ENCODE assay signal across 1 fruit fly cellular context in genomic region chr3R:16280003-16280998, dm6.
TF ChIP-seq lines count a peak whose summit lies in the region.

No protein-coding gene starts in this region.

TF ChIP-seq in whole organism, embryonic, 481 proteins besides CTCF, POLR2A, EP300 and RAD21 (continued from another document and continues in another):
- TF ChIP-seq Drgx (GFP tag; IDR thresholded peaks at IDR 0.05; lab: Robert Waterston, UW) (peak; percentile 99), CG18619 (GFP tag; optimal IDR thresholded peaks at IDR 0.05; lab: Kevin White, UChicago) (peak; percentile 99), Hsf (GFP tag; optimal IDR thresholded peaks at IDR 0.05; lab: Kevin White, UChicago) (peak; percentile 100), Mes4 (GFP tag; optimal IDR thresholded peaks at IDR 0.05; lab: Kevin White, UChicago) (peak; percentile 99), tgo (GFP tag; IDR thresholded peaks at IDR 0.05; lab: Robert Waterston, UW) (peak; percentile 99), Spps (tag; optimal IDR thresholded peaks at IDR 0.05; lab: Kevin White, UChicago) (peak; percentile 99), HmgZ (tag; optimal IDR thresholded peaks at IDR 0.05; lab: Kevin White, UChicago) (peak; percentile 100), Fer3 (tag; optimal IDR thresholded peaks at IDR 0.05; lab: Kevin White, UChicago) (peak; percentile 99), CG14667 (GFP tag; IDR thresholded peaks at IDR 0.05; lab: Robert Waterston, UW) (peak; percentile 99), CG13287 (GFP tag; IDR thresholded peaks at IDR 0.05; lab: Robert Waterston, UW; ENCODE audit: partially characterized antibody) (peak; percentile 48; the same call in 1 of the 2 replicates), danr (GFP tag; IDR thresholded peaks at IDR 0.05; lab: Robert Waterston, UW) (peak; percentile 99), Dfd (GFP tag; optimal IDR thresholded peaks at IDR 0.05; lab: Kevin White, UChicago) (no peak), Myb (GFP tag; optimal IDR thresholded peaks at IDR 0.05; lab: Kevin White, UChicago) (peak; percentile 94), crp (GFP tag; optimal IDR thresholded peaks at IDR 0.05; lab: Kevin White, UChicago) (peak; percentile 72 to 77), Stat92E (GFP tag; optimal IDR thresholded peaks at IDR 0.05; lab: Kevin White, UChicago) (peak in 1 of 3 experiments; percentile 100), CG8089 (GFP tag; optimal IDR thresholded peaks at IDR 0.05; lab: Kevin White, UChicago) (peak; percentile 99), CG10209 (GFP tag; optimal IDR thresholded peaks at IDR 0.05; lab: Kevin White, UChicago) (peak; percentile 100), gro (GFP tag; optimal IDR thresholded peaks at IDR 0.05; lab: Kevin White, UChicago) (peak; percentile 99), sug (tag; optimal IDR thresholded peaks at IDR 0.05; lab: Kevin White, UChicago) (peak; percentile 98), row (GFP tag; IDR thresholded peaks at IDR 0.05; lab: Robert Waterston, UW) (peak; percentile 100), ato (GFP tag; IDR thresholded peaks at IDR 0.05; lab: Robert Waterston, UW; ENCODE audit: partially characterized antibody) (no peak), CG10147 (GFP tag; optimal IDR thresholded peaks at IDR 0.05; lab: Kevin White, UChicago) (peak; percentile 99), rib (GFP tag; IDR thresholded peaks at IDR 0.05; lab: Robert Waterston, UW) (peak; percentile 98), CG8290 (GFP tag; optimal IDR thresholded peaks at IDR 0.05; lab: Kevin White, UChicago) (peak; percentile 99), CG8290 (tag; optimal IDR thresholded peaks at IDR 0.05; lab: Kevin White, UChicago) (peak; percentile 95 to 99), z (GFP tag; IDR thresholded peaks at IDR 0.05; lab: Robert Waterston, UW) (peak; percentile 96), pho (GFP tag; optimal IDR thresholded peaks at IDR 0.05; lab: Kevin White, UChicago) (peak; percentile 100), tio (GFP tag; optimal IDR thresholded peaks at IDR 0.05; lab: Kevin White, UChicago) (peak; percentile 99), CG10462 (GFP tag; optimal IDR thresholded peaks at IDR 0.05; lab: Kevin White, UChicago) (peak; percentile 99), Doc3 (GFP tag; IDR thresholded peaks at IDR 0.05; lab: Robert Waterston, UW; ENCODE audit: partially characterized antibody) (0 out of 3 replicates have a peak, but pooled peaks have one; percentile 26), CG30020 (tag; optimal IDR thresholded peaks at IDR 0.05; lab: Kevin White, UChicago) (peak; percentile 91), Gug (GFP tag; IDR thresholded peaks at IDR 0.05; lab: Robert Waterston, UW) (peak; percentile 96), H15 (GFP tag; IDR thresholded peaks at IDR 0.05; lab: Robert Waterston, UW) (peak; percentile 99), zfh1 (GFP tag; IDR thresholded peaks at IDR 0.05; lab: Robert Waterston, UW) (peak; percentile 99), CG9609 (GFP tag; optimal IDR thresholded peaks at IDR 0.05; lab: Kevin White, UChicago) (peak; percentile 99), HHEX (GFP tag; optimal IDR thresholded peaks at IDR 0.05; lab: Kevin White, UChicago) (peak; percentile 99), D19A (tag; optimal IDR thresholded peaks at IDR 0.05; lab: Kevin White, UChicago) (peak; percentile 98), CG31224 (GFP tag; IDR thresholded peaks at IDR 0.05; lab: Robert Waterston, UW) (peak; percentile 98), knrl (GFP tag; IDR thresholded peaks at IDR 0.05; lab: Robert Waterston, UW; ENCODE audit: partially characterized antibody) (no peak), kay (GFP tag; optimal IDR thresholded peaks at IDR 0.05; lab: Kevin White, UChicago) (peak; percentile 98), salm (tag; optimal IDR thresholded peaks at IDR 0.05; lab: Kevin White, UChicago) (peak; percentile 99), Dad (GFP tag; optimal IDR thresholded peaks at IDR 0.05; lab: Kevin White, UChicago) (peak; percentile 98), CG14050 (GFP tag; IDR thresholded peaks at IDR 0.05; lab: Robert Waterston, UW) (peak; percentile 100), HLHmδ (GFP tag; optimal IDR thresholded peaks at IDR 0.05; lab: Kevin White, UChicago) (peak; percentile 27), CG31388 (GFP tag; optimal IDR thresholded peaks at IDR 0.05; lab: Kevin White, UChicago) (peak; percentile 99), Ssrp (tag; optimal IDR thresholded peaks at IDR 0.05; lab: Kevin White, UChicago) (peak; percentile 99), Kr (GFP tag; optimal IDR thresholded peaks at IDR 0.05; lab: Kevin White, UChicago) (peak; percentile 84), NfI (GFP tag; optimal IDR thresholded peaks at IDR 0.05; lab: Kevin White, UChicago) (peak; percentile 99), Dip3 (GFP tag; optimal IDR thresholded peaks at IDR 0.05; lab: Kevin White, UChicago) (peak; percentile 98), CG16779 (GFP tag; IDR thresholded peaks at IDR 0.05; lab: Robert Waterston, UW) (peak; percentile 99), disco-r (GFP tag; optimal IDR thresholded peaks at IDR 0.05; lab: Kevin White, UChicago) (peak; percentile 99), Usf (GFP tag; optimal IDR thresholded peaks at IDR 0.05; lab: Kevin White, UChicago) (peak; percentile 98), CG17802 (tag; optimal IDR thresholded peaks at IDR 0.05; lab: Kevin White, UChicago) (peak; percentile 90), Vsx1 (GFP tag; optimal IDR thresholded peaks at IDR 0.05; lab: Kevin White, UChicago) (peak; percentile 97), nerfin-1 (tag; optimal IDR thresholded peaks at IDR 0.05; lab: Kevin White, UChicago) (peak; percentile 99), unc-4 (GFP tag; IDR thresholded peaks at IDR 0.05; lab: Robert Waterston, UW; ENCODE audit: partially characterized antibody) (peak; percentile 36; the same call in 1 of the 2 replicates), fd102C (GFP tag; optimal IDR thresholded peaks at IDR 0.05; lab: Kevin White, UChicago) (peak; percentile 99), MESR4 (GFP tag; optimal IDR thresholded peaks at IDR 0.05; lab: Kevin White, UChicago) (peak; percentile 90), HLH3B (GFP tag; IDR thresholded peaks at IDR 0.05; lab: Robert Waterston, UW) (peak; percentile 100), inv (GFP tag; IDR thresholded peaks at IDR 0.05; lab: Robert Waterston, UW; ENCODE audit: partially characterized antibody) (no peak), HmgD (GFP tag; optimal IDR thresholded peaks at IDR 0.05; lab: Kevin White, UChicago) (peak; percentile 99), fu2 (GFP tag; optimal IDR thresholded peaks at IDR 0.05; lab: Kevin White, UChicago) (peak; percentile 99), insv (GFP tag; optimal IDR thresholded peaks at IDR 0.05; lab: Kevin White, UChicago) (peak; percentile 59 to 83), pb (GFP tag; optimal IDR thresholded peaks at IDR 0.05; lab: Kevin White, UChicago) (peak; percentile 99), wdn (GFP tag; IDR thresholded peaks at IDR 0.05; lab: Robert Waterston, UW) (peak; percentile 99), Ptx1 (GFP tag; IDR thresholded peaks at IDR 0.05; lab: Robert Waterston, UW) (peak; percentile 99), gem (tag; optimal IDR thresholded peaks at IDR 0.05; lab: Kevin White, UChicago) (peak; percentile 100), CG33213 (GFP tag; optimal IDR thresholded peaks at IDR 0.05; lab: Kevin White, UChicago) (peak; percentile 99), E2f1 (GFP tag; IDR thresholded peaks at IDR 0.05; lab: Robert Waterston, UW) (peak; percentile 100), CG4617 (GFP tag; optimal IDR thresholded peaks at IDR 0.05; lab: Kevin White, UChicago; ENCODE audit: borderline replicate concordance) (peak; percentile 99), gt (GFP tag; IDR thresholded peaks at IDR 0.05; lab: Robert Waterston, UW) (peak; percentile 99), CG6854 (GFP tag; optimal IDR thresholded peaks at IDR 0.05; lab: Kevin White, UChicago) (peak; percentile 99), Gsc (GFP tag; IDR thresholded peaks at IDR 0.05; lab: Robert Waterston, UW) (no peak), tll (GFP tag; optimal IDR thresholded peaks at IDR 0.05; lab: Kevin White, UChicago) (peak in 1 of 2 experiments; percentile 89), CG8359 (GFP tag; optimal IDR thresholded peaks at IDR 0.05; lab: Kevin White, UChicago; ENCODE audit: borderline replicate concordance) (peak; percentile 95), CG6689 (GFP tag; IDR thresholded peaks at IDR 0.05; lab: Robert Waterston, UW) (peak; percentile 99), wor (GFP tag; IDR thresholded peaks at IDR 0.05; lab: Robert Waterston, UW) (peak; percentile 99), Dll (GFP tag; IDR thresholded peaks at IDR 0.05; lab: Robert Waterston, UW; ENCODE audit: partially characterized antibody) (peak; percentile 59; the same call in 3 of the 4 replicates), klu (GFP tag; IDR thresholded peaks at IDR 0.05; lab: Robert Waterston, UW) (peak; percentile 99), CG10267 (tag; optimal IDR thresholded peaks at IDR 0.05; lab: Kevin White, UChicago) (peak; percentile 99), ash1 (GFP tag; optimal IDR thresholded peaks at IDR 0.05; lab: Kevin White, UChicago) (peak; percentile 92), Camta (GFP tag; optimal IDR thresholded peaks at IDR 0.05; lab: Kevin White, UChicago) (peak; percentile 100), CG6654 (GFP tag; optimal IDR thresholded peaks at IDR 0.05; lab: Kevin White, UChicago) (peak; percentile 79), CG9797 (GFP tag; optimal IDR thresholded peaks at IDR 0.05; lab: Kevin White, UChicago) (peak; percentile 57), crc (GFP tag; optimal IDR thresholded peaks at IDR 0.05; lab: Kevin White, UChicago) (peak; percentile 99), CG8281 (tag; optimal IDR thresholded peaks at IDR 0.05; lab: Kevin White, UChicago) (peak; percentile 95), Taf1 (GFP tag; IDR thresholded peaks at IDR 0.05; lab: Robert Waterston, UW) (peak; percentile 98), CG17359 (tag; optimal IDR thresholded peaks at IDR 0.05; lab: Kevin White, UChicago) (peak; percentile 100), CG30403 (GFP tag; optimal IDR thresholded peaks at IDR 0.05; lab: Kevin White, UChicago) (peak; percentile 100), GATAe (GFP tag; conservative IDR thresholded peaks at IDR 0.05; lab: Robert Waterston, UW) (peak; percentile 97), tx (GFP tag; optimal IDR thresholded peaks at IDR 0.05; lab: Kevin White, UChicago) (peak; percentile 99), Pdp1 (GFP tag; optimal IDR thresholded peaks at IDR 0.05; lab: Kevin White, UChicago) (peak; percentile 99), CG1647 (GFP tag; optimal IDR thresholded peaks at IDR 0.05; lab: Kevin White, UChicago) (peak; percentile 99), HLH4C (GFP tag; IDR thresholded peaks at IDR 0.05; lab: Robert Waterston, UW; ENCODE audit: partially characterized antibody) (no peak), bbx (GFP tag; IDR thresholded peaks at IDR 0.05; lab: Robert Waterston, UW; ENCODE audit: partially characterized antibody) (no peak; the same call in 1 of the 2 replicates), H2.0 (GFP tag; IDR thresholded peaks at IDR 0.05; lab: Robert Waterston, UW) (peak; percentile 100), CG2202 (tag; optimal IDR thresholded peaks at IDR 0.05; lab: Kevin White, UChicago) (peak; percentile 99), Tbp (GFP tag; optimal IDR thresholded peaks at IDR 0.05; lab: Kevin White, UChicago) (no peak), CG7357 (GFP tag; IDR thresholded peaks at IDR 0.05; lab: Robert Waterston, UW) (peak; percentile 98), jumu (GFP tag; optimal IDR thresholded peaks at IDR 0.05; lab: Kevin White, UChicago) (peak; percentile 99), Dref (GFP tag; IDR thresholded peaks at IDR 0.05; lab: Robert Waterston, UW) (no peak), CG3407 (GFP tag; optimal IDR thresholded peaks at IDR 0.05; lab: Kevin White, UChicago) (peak; percentile 98), CG2678 (tag; optimal IDR thresholded peaks at IDR 0.05; lab: Kevin White, UChicago) (peak; percentile 100), CG9437 (GFP tag; optimal IDR thresholded peaks at IDR 0.05; lab: Kevin White, UChicago) (peak; percentile 96), yki (optimal IDR thresholded peaks at IDR 0.05; lab: Kevin White, UChicago) (peak; percentile 38), CG3838 (GFP tag; optimal IDR thresholded peaks at IDR 0.05; lab: Kevin White, UChicago) (peak; percentile 98), CG4360 (GFP tag; IDR thresholded peaks at IDR 0.05; lab: Robert Waterston, UW) (peak; percentile 96), CG7786 (GFP tag; optimal IDR thresholded peaks at IDR 0.05; lab: Kevin White, UChicago) (peak; percentile 99), maf-S (GFP tag; optimal IDR thresholded peaks at IDR 0.05; lab: Kevin White, UChicago) (peak; percentile 99), Hey (tag; optimal IDR thresholded peaks at IDR 0.05; lab: Kevin White, UChicago) (peak; percentile 94), NFAT (GFP tag; IDR thresholded peaks at IDR 0.05; lab: Robert Waterston, UW) (peak; percentile 99), CHES-1-like (GFP tag; optimal IDR thresholded peaks at IDR 0.05; lab: Kevin White, UChicago) (peak; percentile 100), ttk (GFP tag; IDR thresholded peaks at IDR 0.05; lab: Robert Waterston, UW) (peak; percentile 99), cwo (GFP tag; optimal IDR thresholded peaks at IDR 0.05; lab: Kevin White, UChicago) (peak; percentile 98), sr (GFP tag; IDR thresholded peaks at IDR 0.05; lab: Robert Waterston, UW) (peak; percentile 94), cas (GFP tag; IDR thresholded peaks at IDR 0.05; lab: Robert Waterston, UW) (peak; percentile 99), CG7987 (GFP tag; optimal IDR thresholded peaks at IDR 0.05; lab: Kevin White, UChicago) (peak; percentile 96), CG6813 (GFP tag; optimal IDR thresholded peaks at IDR 0.05; lab: Kevin White, UChicago) (peak; percentile 99), CG5180 (GFP tag; optimal IDR thresholded peaks at IDR 0.05; lab: Kevin White, UChicago) (peak; percentile 94), slbo (GFP tag; IDR thresholded peaks at IDR 0.05; lab: Robert Waterston, UW) (peak; percentile 100), chm (GFP tag; IDR thresholded peaks at IDR 0.05; lab: Robert Waterston, UW) (peak; percentile 99), cg (GFP tag; optimal IDR thresholded peaks at IDR 0.05; lab: Kevin White, UChicago) (peak; percentile 86), Atf3 (GFP tag; optimal IDR thresholded peaks at IDR 0.05; lab: Kevin White, UChicago) (peak; percentile 99), so (GFP tag; IDR thresholded peaks at IDR 0.05; lab: Robert Waterston, UW) (peak; percentile 99), eve (GFP tag; optimal IDR thresholded peaks at IDR 0.05; lab: Kevin White, UChicago) (peak; percentile 90 to 100), CG8765 (GFP tag; IDR thresholded peaks at IDR 0.05; lab: Robert Waterston, UW) (peak; percentile 99), CG43689 (GFP tag; IDR thresholded peaks at IDR 0.05; lab: Robert Waterston, UW) (peak; percentile 99), zen2 (GFP tag; IDR thresholded peaks at IDR 0.05; lab: Robert Waterston, UW; ENCODE audit: partially characterized antibody) (no peak; the same call in 2 of the 3 replicates), CrebB (tag; optimal IDR thresholded peaks at IDR 0.05; lab: Kevin White, UChicago) (peak; percentile 99)
